Fruit fly (Drosophila melanogaster) whole organism, adult: ENCODE measurements around the gene CG31793.
A peak's percentile ranks its signal among the peaks of the same experiment; 100 is the strongest.

Experiments used
- CG11617 ChIP-seq: fragments of 200-800 bp; sonication (Bioruptor generic); optimal IDR thresholded peaks from 2 replicates; lab custom pipeline; 2017; ENCODE audit warnings: mild to moderate bottlenecking, missing biosample characterization, missing genetic modification reagents, missing genetic modification characterization
- CG12768 ChIP-seq: fragments of 200-800 bp; sonication (Bioruptor generic); optimal IDR thresholded peaks from 2 replicates; lab custom pipeline; 2017; ENCODE audit warnings: missing biosample characterization, missing genetic modification characterization, mild to moderate bottlenecking, moderate library complexity, missing genetic modification reagents
- CG14711 ChIP-seq: fragments of 200-800 bp; sonication (Bioruptor generic); optimal IDR thresholded peaks from 2 replicates; lab custom pipeline; 2018; ENCODE audit warnings: missing biosample characterization, mild to moderate bottlenecking, missing genetic modification characterization, moderate library complexity
- CG1620 ChIP-seq: fragments of 200-800 bp; sonication (Bioruptor generic); optimal IDR thresholded peaks from 2 replicates; lab custom pipeline; 2016; ENCODE audit warnings: missing biosample characterization, missing genetic modification characterization
- CG33017 ChIP-seq: fragments of 200-800 bp; sonication (Bioruptor generic); optimal IDR thresholded peaks from 2 replicates; lab custom pipeline; 2018; ENCODE audit warnings: missing biosample characterization, mild to moderate bottlenecking, missing genetic modification characterization, moderate library complexity
- CG5204 ChIP-seq: fragments of 200-800 bp; sonication (Bioruptor generic); optimal IDR thresholded peaks from 2 replicates; lab custom pipeline; 2016; ENCODE audit warnings: missing biosample characterization, missing genetic modification characterization
- CG7045 ChIP-seq: fragments of 200-800 bp; sonication (Bioruptor generic); optimal IDR thresholded peaks from 2 replicates; lab custom pipeline; 2017; ENCODE audit warnings: missing biosample characterization, mild to moderate bottlenecking, missing genetic modification characterization
- CG7101 ChIP-seq: fragments of 200-800 bp; sonication (Bioruptor generic); optimal IDR thresholded peaks from 2 replicates; lab custom pipeline; 2018; ENCODE audit warnings: missing biosample characterization, mild to moderate bottlenecking, missing genetic modification characterization, moderate library complexity
- Clk ChIP-seq: fragments of 200-800 bp; sonication (Bioruptor generic); optimal IDR thresholded peaks from 2 replicates; lab custom pipeline; 2017; ENCODE audit warnings: missing biosample characterization, missing genetic modification characterization
- Crg-1 ChIP-seq: fragments of 200-800 bp; sonication (Bioruptor generic); optimal IDR thresholded peaks from 2 replicates; lab custom pipeline; 2016; ENCODE audit warnings: missing biosample characterization, missing genetic modification characterization
- Hr96 ChIP-seq: fragments of 200-800 bp; sonication (Bioruptor generic); optimal IDR thresholded peaks from 2 replicates; lab custom pipeline; 2016; ENCODE audit warnings: missing biosample characterization, missing genetic modification characterization
- Mnt ChIP-seq: fragments of 200-800 bp; sonication (Bioruptor generic); optimal IDR thresholded peaks from 2 replicates; lab custom pipeline; 2016; ENCODE audit warnings: missing biosample characterization, mild to moderate bottlenecking, missing genetic modification characterization
- bab1 ChIP-seq: fragments of 200-800 bp; sonication (Bioruptor generic); optimal IDR thresholded peaks from 3 replicates; lab custom pipeline; 2019; ENCODE audit warnings: missing biosample characterization, mild to moderate bottlenecking, missing genetic modification characterization, moderate library complexity
- cic ChIP-seq: fragments of 200-800 bp; sonication (Bioruptor generic); optimal IDR thresholded peaks from 2 replicates; lab custom pipeline; 2017; ENCODE audit warnings: missing biosample characterization, mild to moderate bottlenecking, missing genetic modification characterization, moderate library complexity
- cnc ChIP-seq, 2 experiments: fragments of >200 bp; optimal IDR thresholded peaks; 2 replicates each; lab custom pipeline; 2017
- kay ChIP-seq: fragments of 200-800 bp; sonication (Bioruptor generic); peaks from one replicate; lab custom pipeline; 2016; ENCODE audit warnings: missing biosample characterization, missing genetic modification characterization, borderline replicate concordance
- ovo ChIP-seq: fragments of 200-800 bp; sonication (Bioruptor generic); optimal IDR thresholded peaks from 2 replicates; lab custom pipeline; 2016; ENCODE audit warnings: missing biosample characterization, missing genetic modification characterization
- pad ChIP-seq: fragments of 200-800 bp; sonication (Bioruptor generic); optimal IDR thresholded peaks from 3 replicates; lab custom pipeline; 2017; ENCODE audit warnings: missing biosample characterization, missing genetic modification characterization, mild to moderate bottlenecking, moderate library complexity, missing genetic modification reagents
- tj ChIP-seq: fragments of 200-800 bp; sonication (Bioruptor generic); optimal IDR thresholded peaks from 3 replicates; lab custom pipeline; 2017; ENCODE audit warnings: missing biosample characterization, mild to moderate bottlenecking, missing genetic modification characterization, moderate library complexity
- toe ChIP-seq: fragments of 200-800 bp; sonication (Bioruptor generic); optimal IDR thresholded peaks from 2 replicates; lab custom pipeline; 2016; ENCODE audit warnings: missing biosample characterization, missing genetic modification characterization

Gene CG31793

DNA sequence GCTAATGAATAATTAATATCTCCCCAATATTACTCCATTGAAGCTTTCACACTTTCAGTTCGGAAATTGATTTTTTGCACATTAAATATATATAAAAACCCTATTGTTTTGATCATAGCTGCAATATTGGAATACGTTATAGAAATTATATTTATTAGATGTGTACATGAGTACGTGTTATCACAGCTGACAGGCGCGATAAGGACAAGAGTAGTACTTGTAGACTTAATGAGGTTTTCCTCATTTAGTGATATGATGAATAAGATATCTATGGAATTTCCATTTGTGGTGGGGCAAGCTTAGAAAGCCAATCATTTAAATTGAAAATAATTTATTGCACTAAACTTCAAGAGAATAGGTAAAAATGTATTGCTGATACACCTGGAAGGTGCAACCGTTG is 699 bp upstream of the CG31793 start:
- TF ChIP-seq tj (GFP tag; lab: Kevin White, UChicago) (no peak), CG12768 (GFP tag; lab: Kevin White, UChicago) (no peak), Crg-1 (GFP tag; lab: Kevin White, UChicago) (no peak), ovo (GFP tag; lab: Kevin White, UChicago) (no peak), CG1620 (no peak), CG14711 (tag; lab: Kevin White, UChicago) (no peak)

- TF ChIP-seq toe (GFP tag; lab: Kevin White, UChicago), result peak; percentile 59
- TF ChIP-seq Clk (GFP tag; lab: Kevin White, UChicago), result peak; percentile 88
- peak; percentile 75 for TF ChIP-seq tj (GFP tag; lab: Kevin White, UChicago)
- TF ChIP-seq ovo (GFP tag; lab: Kevin White, UChicago), result peak; percentile 85
- peak; percentile 94 for TF ChIP-seq CG7101 (tag; lab: Kevin White, UChicago)
- TF ChIP-seq Hr96, result peak; percentile 90
- peak; percentile 80 for TF ChIP-seq CG14711 (tag; lab: Kevin White, UChicago)
- no peak for TF ChIP-seq kay
- peak; percentile 57 for TF ChIP-seq CG5204 (GFP tag; lab: Kevin White, UChicago)
- TF ChIP-seq bab1 (GFP tag; lab: Kevin White, UChicago), result peak; percentile 94
- TF ChIP-seq cic (GFP tag; lab: Kevin White, UChicago), result peak; percentile 85
- TF ChIP-seq Mnt (GFP tag; lab: Kevin White, UChicago), result peak; percentile 97
- peak; percentile 85 for TF ChIP-seq CG12768 (GFP tag; lab: Kevin White, UChicago)
- TF ChIP-seq cnc (optimal IDR thresholded peaks at IDR 0.05; lab: Kevin White, UChicago), result no peak
- TF ChIP-seq CG11617 (GFP tag; lab: Kevin White, UChicago), result peak; percentile 91
- peak; percentile 88 for TF ChIP-seq CG33017
- peak; percentile 94 for TF ChIP-seq Crg-1 (GFP tag; lab: Kevin White, UChicago)
- TF ChIP-seq CG7045 (GFP tag; lab: Kevin White, UChicago), result peak; percentile 78
- peak; percentile 85 for TF ChIP-seq CG1620
- peak; percentile 79 for TF ChIP-seq pad (GFP tag; lab: Kevin White, UChicago)
Observed at dm6 chr2L:19009130-19009529, 6.0 kb downstream of the CG31793 start, which contains the start of gene RpL30. Gene RpL30 (minus strand): TSS chr2L:19009306.

DNA sequence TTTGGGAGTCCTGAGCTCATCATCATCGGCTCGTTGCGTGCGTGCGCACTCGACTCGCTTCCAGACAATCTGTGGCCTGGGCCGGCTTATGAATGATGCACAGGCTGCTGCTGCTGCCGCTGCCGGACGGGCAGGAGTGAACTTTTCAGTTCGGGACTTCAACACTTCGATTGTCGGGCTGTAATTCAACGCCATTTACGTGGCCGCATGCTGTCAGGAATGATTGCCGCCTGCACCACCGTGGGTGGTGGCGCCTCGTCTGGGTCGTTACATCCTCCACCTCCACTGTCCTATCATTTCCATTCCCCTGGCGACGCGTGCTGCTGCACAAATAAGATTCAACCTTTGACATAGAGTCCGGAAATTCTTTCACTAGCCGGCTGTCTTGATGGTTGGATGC is 6.9 kb downstream of the CG31793 start:
- TF ChIP-seq CG7101 (tag; lab: Kevin White, UChicago) (no peak), Mnt (GFP tag; lab: Kevin White, UChicago) (no peak), CG14711 (tag; lab: Kevin White, UChicago) (no peak)

- TF ChIP-seq CG5204 (GFP tag; lab: Kevin White, UChicago), result no peak
- no peak for TF ChIP-seq Crg-1 (GFP tag; lab: Kevin White, UChicago)
- TF ChIP-seq CG1620, result no peak
- TF ChIP-seq kay, result no peak
- no peak for TF ChIP-seq pad (GFP tag; lab: Kevin White, UChicago)
- no peak for TF ChIP-seq CG14711 (tag; lab: Kevin White, UChicago)
- no peak for TF ChIP-seq CG7045 (GFP tag; lab: Kevin White, UChicago)
Observed at dm6 chr2L:19010566-19010965, 7.4 kb downstream of the CG31793 start, which contains the start of gene robl37BC. Gene robl37BC (plus strand): TSS chr2L:19010866.

- TF ChIP-seq CG33017 (peak; percentile 56), Hr96 (no peak), CG7101 (tag; lab: Kevin White, UChicago) (peak; percentile 14)
Observed at dm6 chr2L:19011895-19012645, 8.9 kb downstream of the CG31793 start.

DNA sequence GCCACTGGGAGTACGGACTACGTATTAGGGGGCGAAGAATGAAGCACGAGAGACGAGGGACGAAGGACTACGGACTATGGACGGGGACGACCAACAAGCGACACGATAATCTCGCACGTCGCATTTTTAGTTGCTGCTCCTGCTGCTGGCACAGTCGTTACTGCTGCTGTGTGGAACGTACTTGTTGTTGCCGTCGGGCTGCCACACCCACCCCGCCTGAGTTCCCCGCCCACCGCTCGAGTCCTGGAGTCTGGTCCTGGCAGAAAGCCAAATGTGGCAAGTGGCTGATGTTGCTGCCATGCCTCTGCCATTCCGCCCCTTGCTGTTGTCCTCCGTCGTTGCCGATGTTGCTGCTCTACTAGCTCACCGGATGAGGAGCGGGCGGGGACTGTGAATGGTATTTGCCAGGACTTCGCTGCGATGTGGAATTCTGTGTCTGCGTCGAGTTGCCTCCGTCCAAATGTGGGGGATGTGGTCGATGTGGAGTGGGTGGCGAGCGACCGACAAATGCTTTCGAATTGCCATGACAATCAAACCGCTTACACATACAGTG is 9.7 kb downstream of the CG31793 start:
- no peak for TF ChIP-seq Crg-1 (GFP tag; lab: Kevin White, UChicago)

DNA sequence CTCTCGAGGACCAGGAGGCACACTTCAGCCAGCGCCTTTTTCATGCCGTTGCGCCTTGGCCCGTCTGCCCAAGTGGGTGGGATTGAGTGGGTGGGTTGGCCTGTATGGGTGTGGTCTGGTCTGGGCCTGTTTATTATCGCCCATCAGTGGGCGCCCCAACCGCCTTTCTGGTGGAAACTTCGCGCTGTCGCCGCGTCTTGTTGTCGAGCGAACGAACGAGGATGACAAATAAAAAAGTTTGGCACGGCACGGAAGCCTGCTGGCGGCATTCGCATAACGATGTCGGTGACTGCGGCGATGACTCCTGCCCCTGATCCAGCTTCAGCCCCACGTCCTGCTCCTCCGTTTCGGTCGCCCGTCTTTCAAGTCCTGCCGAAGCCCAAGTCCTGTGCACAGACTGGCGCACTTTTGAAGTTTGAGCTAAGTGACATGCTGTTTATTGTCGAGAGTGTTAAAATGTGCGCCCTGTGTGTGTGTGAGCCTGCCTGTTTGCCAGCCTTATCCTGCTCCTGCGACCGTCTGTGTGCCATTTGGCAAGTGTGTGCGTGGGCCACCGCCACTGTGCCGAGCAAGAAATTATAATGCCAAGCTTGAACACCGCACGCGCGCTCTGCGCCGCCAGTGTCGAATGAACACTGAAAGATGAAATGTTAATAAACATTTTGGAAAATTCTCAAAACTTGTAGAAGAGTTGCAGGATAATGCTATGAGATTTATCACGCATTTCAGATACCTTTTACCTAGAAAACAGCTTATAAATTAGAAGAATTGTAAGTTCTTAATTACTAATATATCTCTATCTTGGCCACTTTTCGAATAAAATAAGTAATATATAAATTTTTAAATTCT is 11.1 kb downstream of the CG31793 start:
- TF ChIP-seq CG12768 (GFP tag; lab: Kevin White, UChicago), result peak; percentile 68
- no peak for TF ChIP-seq cnc (optimal IDR thresholded peaks at IDR 0.05; lab: Kevin White, UChicago)
- no peak for TF ChIP-seq Crg-1 (GFP tag; lab: Kevin White, UChicago)
- peak; percentile 30 for TF ChIP-seq CG11617 (GFP tag; lab: Kevin White, UChicago)
- TF ChIP-seq kay, result no peak
- TF ChIP-seq CG7045 (GFP tag; lab: Kevin White, UChicago), result peak; percentile 64
- TF ChIP-seq ovo (GFP tag; lab: Kevin White, UChicago), result no peak
- no peak for TF ChIP-seq CG1620
- no peak for TF ChIP-seq tj (GFP tag; lab: Kevin White, UChicago)
- peak; percentile 41 for TF ChIP-seq toe (GFP tag; lab: Kevin White, UChicago)
- peak; percentile 56 for TF ChIP-seq CG33017
- TF ChIP-seq Mnt (GFP tag; lab: Kevin White, UChicago), result no peak
- no peak for TF ChIP-seq CG14711 (tag; lab: Kevin White, UChicago)
- peak; percentile 67 for TF ChIP-seq CG5204 (GFP tag; lab: Kevin White, UChicago)
- peak; percentile 36 for TF ChIP-seq Clk (GFP tag; lab: Kevin White, UChicago)
- no peak for TF ChIP-seq bab1 (GFP tag; lab: Kevin White, UChicago)
- no peak for TF ChIP-seq Hr96
- TF ChIP-seq pad (GFP tag; lab: Kevin White, UChicago), result no peak
- peak; percentile 28 for TF ChIP-seq CG7101 (tag; lab: Kevin White, UChicago)
- no peak for TF ChIP-seq cic (GFP tag; lab: Kevin White, UChicago)
